Worm (Caenorhabditis elegans): ENCODE results near the gene Y39A3CL.4.

DNA sequence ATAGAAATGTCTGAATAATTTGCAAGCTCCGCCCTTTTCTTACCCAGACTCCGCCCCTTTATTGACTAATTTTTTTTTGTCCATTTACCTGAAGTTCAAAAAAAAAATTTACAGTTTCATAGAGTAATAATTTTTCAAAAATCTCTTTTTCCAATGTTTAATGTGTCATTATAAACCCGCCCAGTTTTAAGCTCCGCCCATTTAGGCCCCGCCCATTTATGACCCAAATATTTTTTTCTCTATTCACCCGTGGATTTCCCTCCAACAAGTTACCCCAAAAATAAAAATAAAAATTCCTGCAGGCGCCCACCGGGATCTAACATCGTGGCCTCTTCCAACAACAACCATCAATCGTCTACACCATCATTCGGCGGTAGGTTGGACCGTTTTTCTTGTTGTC is 10.2 kb upstream of the Y39A3CL.4 start, which contains the start of gene rimb-1:
- no peak for TF ChIP-seq lsy-2 (tag; optimal IDR thresholded peaks at IDR 0.05)
- no peak for TF ChIP-seq flh-1 (GFP tag; optimal IDR thresholded peaks at IDR 0.05)
- no peak for TF ChIP-seq elt-3 (tag; optimal IDR thresholded peaks at IDR 0.05)
- no peak for TF ChIP-seq ham-2 (GFP tag; optimal IDR thresholded peaks at IDR 0.05)
- no peak for TF ChIP-seq nhr-28 (tag; optimal IDR thresholded peaks at IDR 0.05)
- no peak for TF ChIP-seq nhr-237 (tag; optimal IDR thresholded peaks at IDR 0.05)

Data from whole organism, mixed stage, embryonic.